Fruit fly (Drosophila melanogaster): ENCODE measurements around the gene hth.

Gene hth

dm6 chr3R:10564229-10564628, 75.1 kb downstream of the hth start (continued):
- TF ChIP-seq tll (GFP tag; optimal IDR thresholded peaks at IDR 0.05) = no peak
- TF ChIP-seq chm (GFP tag; IDR thresholded peaks at IDR 0.05) = 0 out of 2 replicates have a peak, but pooled peaks have one; percentile 17
- no peak for TF ChIP-seq D (optimal IDR thresholded peaks at IDR 0.05)
- peak; percentile 36 for TF ChIP-seq D (GFP tag; optimal IDR thresholded peaks at IDR 0.05)
- no peak for TF ChIP-seq Drgx (GFP tag; IDR thresholded peaks at IDR 0.05)
- TF ChIP-seq CG16815 (GFP tag; optimal IDR thresholded peaks at IDR 0.05) = no peak
- TF ChIP-seq kah (GFP tag; optimal IDR thresholded peaks at IDR 0.05) = no peak
- peak; percentile 54 for TF ChIP-seq Blimp-1 (GFP tag; optimal IDR thresholded peaks at IDR 0.05)
- peak; percentile 31; the same call in 1 of the 2 replicates for TF ChIP-seq stc (GFP tag; IDR thresholded peaks at IDR 0.05)
- TF ChIP-seq org-1 (GFP tag; optimal IDR thresholded peaks at IDR 0.05) = no peak
- peak; percentile 31 for TF ChIP-seq Mad (GFP tag; optimal IDR thresholded peaks at IDR 0.05)
- TF ChIP-seq CG12155 (GFP tag; optimal IDR thresholded peaks at IDR 0.05) = peak; percentile 39
- no peak for TF ChIP-seq usp (GFP tag; optimal IDR thresholded peaks at IDR 0.05)
- peak; percentile 66 for TF ChIP-seq dmrt99B (tag; optimal IDR thresholded peaks at IDR 0.05)
- TF ChIP-seq Dfd (GFP tag; optimal IDR thresholded peaks at IDR 0.05) = no peak
- peak; percentile 23 for TF ChIP-seq CG17829 (tag; optimal IDR thresholded peaks at IDR 0.05)
- TF ChIP-seq CG6791 (GFP tag; IDR thresholded peaks at IDR 0.05; ENCODE audit: partially characterized antibody) = no peak
- no peak for TF ChIP-seq CG10565 (GFP tag; optimal IDR thresholded peaks at IDR 0.05)
- TF ChIP-seq schlank (tag; optimal IDR thresholded peaks at IDR 0.05) = peak; percentile 11
- TF ChIP-seq NFAT (GFP tag; IDR thresholded peaks at IDR 0.05) = peak; percentile 15; the same call in 1 of the 2 replicates
- no peak for TF ChIP-seq MTF-1 (GFP tag; optimal IDR thresholded peaks at IDR 0.05; ENCODE audit: borderline replicate concordance)
- no peak; the same call in 2 of the 3 replicates for TF ChIP-seq B-H1 (GFP tag; IDR thresholded peaks at IDR 0.05)
- TF ChIP-seq jumu (GFP tag; optimal IDR thresholded peaks at IDR 0.05) = peak; percentile 35
- TF ChIP-seq CG17328 (GFP tag; IDR thresholded peaks at IDR 0.05) = peak; percentile 62
- no peak for TF ChIP-seq CG10462 (GFP tag; optimal IDR thresholded peaks at IDR 0.05)
- TF ChIP-seq ewg (GFP tag; optimal IDR thresholded peaks at IDR 0.05) = peak; percentile 29
- 0 out of 2 replicates have a peak, but pooled peaks have one; percentile 49 for TF ChIP-seq Awh (GFP tag; IDR thresholded peaks at IDR 0.05)
- TF ChIP-seq ftz-f1 (GFP tag; optimal IDR thresholded peaks at IDR 0.05) = no peak
- TF ChIP-seq CG10654 (GFP tag; optimal IDR thresholded peaks at IDR 0.05) = peak; percentile 54
- TF ChIP-seq NC2α (GFP tag; optimal IDR thresholded peaks at IDR 0.05) = no peak
- no peak for TF ChIP-seq Nf-YC (tag; optimal IDR thresholded peaks at IDR 0.05)
- no peak for TF ChIP-seq dm (GFP tag; optimal IDR thresholded peaks at IDR 0.05)
- peak; percentile 64 for TF ChIP-seq Ssrp (tag; optimal IDR thresholded peaks at IDR 0.05)
- peak; percentile 5 for TF ChIP-seq Vsx1 (GFP tag; optimal IDR thresholded peaks at IDR 0.05)
- TF ChIP-seq Sox100B (GFP tag; optimal IDR thresholded peaks at IDR 0.05) = peak; percentile 2
- no peak for TF ChIP-seq CG34376 (GFP tag; optimal IDR thresholded peaks at IDR 0.05)
- peak; percentile 30; the same call in 1 of the 2 replicates for TF ChIP-seq ara (GFP tag; IDR thresholded peaks at IDR 0.05)
- TF ChIP-seq yki (optimal IDR thresholded peaks at IDR 0.05) = no peak
- TF ChIP-seq sim (GFP tag; IDR thresholded peaks at IDR 0.05) = no peak
- peak; percentile 70 for TF ChIP-seq CG2120 (GFP tag; optimal IDR thresholded peaks at IDR 0.05)
- TF ChIP-seq CG7271 (tag; optimal IDR thresholded peaks at IDR 0.05) = no peak
- TF ChIP-seq CG10979 (tag; optimal IDR thresholded peaks at IDR 0.05) = peak; percentile 58
- peak; percentile 28 for TF ChIP-seq fu2 (GFP tag; optimal IDR thresholded peaks at IDR 0.05)
- no peak for TF ChIP-seq pho (GFP tag; optimal IDR thresholded peaks at IDR 0.05)
- 0 out of 2 replicates have a peak, but pooled peaks have one; percentile 39 for TF ChIP-seq CG5953 (GFP tag; IDR thresholded peaks at IDR 0.05)
- TF ChIP-seq Jarid2 (GFP tag; optimal IDR thresholded peaks at IDR 0.05) = no peak
- TF ChIP-seq CG12942 (GFP tag; optimal IDR thresholded peaks at IDR 0.05) = peak; percentile 6
- no peak for TF ChIP-seq dan (GFP tag; IDR thresholded peaks at IDR 0.05)
- TF ChIP-seq CG15269 (tag; optimal IDR thresholded peaks at IDR 0.05) = peak; percentile 55
- peak; percentile 63 for TF ChIP-seq CG30403 (GFP tag; optimal IDR thresholded peaks at IDR 0.05)
- peak; percentile 10 for TF ChIP-seq CG12219 (GFP tag; optimal IDR thresholded peaks at IDR 0.05)
- TF ChIP-seq gfzf (GFP tag; optimal IDR thresholded peaks at IDR 0.05) = no peak

Data from whole organism, embryonic.